Worm (Caenorhabditis elegans): ENCODE measurements around the gene Y17G9A.3.

Gene Y17G9A.3

ce11 chrIV:4858573-4858972 lies at the start of gene Y17G9A.3:
Gene Y17G9A.3, minus strand, starts transcription at chrIV:4858673.
- no peak for TF ChIP-seq ztf-29 (GFP tag; IDR thresholded peaks at IDR 0.05)
- TF ChIP-seq med-1 (GFP tag; optimal IDR thresholded peaks at IDR 0.05; ENCODE audit: insufficient read depth), result no peak
- TF ChIP-seq ref-1 (GFP tag; conservative IDR thresholded peaks at IDR 0.05), result no peak
- TF ChIP-seq cog-1 (tag; optimal IDR thresholded peaks at IDR 0.05), result no peak
- no peak for TF ChIP-seq flt-1 (GFP tag; IDR thresholded peaks at IDR 0.05)

- TF ChIP-seq cog-1 (tag; optimal IDR thresholded peaks at IDR 0.05), result no peak
- peak; percentile 67 for TF ChIP-seq T22C8.4 (GFP tag; IDR thresholded peaks at IDR 0.05)
These were observed 47.2 kb upstream of the Y17G9A.3 start, which contains the start of gene T08B6.4 for ce11 chrIV:4905645-4906135. Gene T08B6.4, plus strand, starts transcription at chrIV:4905695.

ce11 chrIV:4903961-4904360 lies 45.5 kb upstream of the Y17G9A.3 start, which contains the start of gene str-161:
Gene str-161, minus strand, starts transcription at chrIV:4904061.
- TF ChIP-seq ref-1 (GFP tag; conservative IDR thresholded peaks at IDR 0.05), result no peak
- no peak for TF ChIP-seq ztf-29 (GFP tag; IDR thresholded peaks at IDR 0.05)
- TF ChIP-seq cog-1 (tag; optimal IDR thresholded peaks at IDR 0.05), result no peak
- TF ChIP-seq tab-1 (GFP tag; IDR thresholded peaks at IDR 0.05), result no peak
- TF ChIP-seq med-1 (GFP tag; optimal IDR thresholded peaks at IDR 0.05; ENCODE audit: insufficient read depth), result no peak
- no peak for TF ChIP-seq klf-2 (GFP tag; conservative IDR thresholded peaks at IDR 0.05)
- TF ChIP-seq flt-1 (GFP tag; IDR thresholded peaks at IDR 0.05), result no peak
- TF ChIP-seq T22C8.4 (GFP tag; IDR thresholded peaks at IDR 0.05), result no peak
- TF ChIP-seq ztf-23 (GFP tag; IDR thresholded peaks at IDR 0.05), result no peak

ce11 chrIV:4890543-4890942 lies 32.1 kb upstream of the Y17G9A.3 start, which contains the start of gene T08B6.9:
Gene T08B6.9, plus strand, starts transcription at chrIV:4890843.
- no peak for TF ChIP-seq cog-1 (tag; optimal IDR thresholded peaks at IDR 0.05)
- TF ChIP-seq ref-1 (GFP tag; conservative IDR thresholded peaks at IDR 0.05), result no peak
- TF ChIP-seq flt-1 (GFP tag; IDR thresholded peaks at IDR 0.05), result no peak
- no peak for TF ChIP-seq T22C8.4 (GFP tag; IDR thresholded peaks at IDR 0.05)
- TF ChIP-seq ztf-29 (GFP tag; IDR thresholded peaks at IDR 0.05), result no peak
- TF ChIP-seq klf-2 (GFP tag; conservative IDR thresholded peaks at IDR 0.05), result no peak
- no peak for TF ChIP-seq med-1 (GFP tag; optimal IDR thresholded peaks at IDR 0.05; ENCODE audit: insufficient read depth)
- TF ChIP-seq ztf-23 (GFP tag; IDR thresholded peaks at IDR 0.05), result no peak
- no peak for TF ChIP-seq tab-1 (GFP tag; IDR thresholded peaks at IDR 0.05)

- TF ChIP-seq ztf-23 (GFP tag; IDR thresholded peaks at IDR 0.05), result no peak
- no peak for TF ChIP-seq T22C8.4 (GFP tag; IDR thresholded peaks at IDR 0.05)
- no peak for TF ChIP-seq cog-1 (tag; optimal IDR thresholded peaks at IDR 0.05)
These were observed 31.1 kb upstream of the Y17G9A.3 start, which contains the start of gene sgnh-1 for ce11 chrIV:4889613-4890012. Gene sgnh-1, plus strand, starts transcription at chrIV:4889913.

- TF ChIP-seq cog-1 (tag; optimal IDR thresholded peaks at IDR 0.05), result no peak
These were observed 28.8 kb upstream of the Y17G9A.3 start, which contains the start of gene T08B6.1 for ce11 chrIV:4887258-4887657. Gene T08B6.1, minus strand, starts transcription at chrIV:4887358.

ce11 chrIV:4885435-4885834 lies 27.0 kb upstream of the Y17G9A.3 start:
- TF ChIP-seq flt-1 (GFP tag; IDR thresholded peaks at IDR 0.05) (peak; percentile 23; the same call in 1 of the 2 replicates), ref-1 (GFP tag; conservative IDR thresholded peaks at IDR 0.05) (no peak)

- no peak for TF ChIP-seq med-1 (GFP tag; optimal IDR thresholded peaks at IDR 0.05; ENCODE audit: insufficient read depth)
- TF ChIP-seq flt-1 (GFP tag; IDR thresholded peaks at IDR 0.05), result no peak
- no peak for TF ChIP-seq tab-1 (GFP tag; IDR thresholded peaks at IDR 0.05)
- no peak for TF ChIP-seq T22C8.4 (GFP tag; IDR thresholded peaks at IDR 0.05)
- TF ChIP-seq ztf-29 (GFP tag; IDR thresholded peaks at IDR 0.05), result no peak
- TF ChIP-seq cog-1 (tag; optimal IDR thresholded peaks at IDR 0.05), result no peak
- no peak for TF ChIP-seq ref-1 (GFP tag; conservative IDR thresholded peaks at IDR 0.05)
- no peak for TF ChIP-seq klf-2 (GFP tag; conservative IDR thresholded peaks at IDR 0.05)
- no peak for TF ChIP-seq ztf-23 (GFP tag; IDR thresholded peaks at IDR 0.05)
These were observed 25.5 kb upstream of the Y17G9A.3 start, which contains the start of gene str-166 for ce11 chrIV:4883984-4884383. Gene str-166, plus strand, starts transcription at chrIV:4884284.

- TF ChIP-seq tab-1 (GFP tag; IDR thresholded peaks at IDR 0.05) (peak; percentile 27; the same call in 1 of the 2 replicates), cog-1 (tag; optimal IDR thresholded peaks at IDR 0.05) (no peak), med-1 (GFP tag; optimal IDR thresholded peaks at IDR 0.05; ENCODE audit: insufficient read depth) (no peak), T22C8.4 (GFP tag; IDR thresholded peaks at IDR 0.05) (no peak), ztf-29 (GFP tag; IDR thresholded peaks at IDR 0.05) (no peak), flt-1 (GFP tag; IDR thresholded peaks at IDR 0.05) (0 out of 2 replicates have a peak, but pooled peaks have one; percentile 11), ref-1 (GFP tag; conservative IDR thresholded peaks at IDR 0.05) (no peak)
These were observed 22.2 kb upstream of the Y17G9A.3 start for ce11 chrIV:4880634-4881033.

- no peak for TF ChIP-seq med-1 (GFP tag; optimal IDR thresholded peaks at IDR 0.05; ENCODE audit: insufficient read depth)
These were observed 18.6 kb upstream of the Y17G9A.3 start, which contains the start of gene str-170 for ce11 chrIV:4877102-4877501. Gene str-170, plus strand, starts transcription at chrIV:4877402.

- TF ChIP-seq flt-1 (GFP tag; IDR thresholded peaks at IDR 0.05) (no peak), ztf-29 (GFP tag; IDR thresholded peaks at IDR 0.05) (no peak), T22C8.4 (GFP tag; IDR thresholded peaks at IDR 0.05) (no peak), cog-1 (tag; optimal IDR thresholded peaks at IDR 0.05) (no peak), med-1 (GFP tag; optimal IDR thresholded peaks at IDR 0.05; ENCODE audit: insufficient read depth) (no peak)
These were observed 16.1 kb upstream of the Y17G9A.3 start, which contains the start of gene str-174 for ce11 chrIV:4874603-4875002. Gene str-174, minus strand, starts transcription at chrIV:4874703.

All from whole organism, midembryonic.